Worm (Caenorhabditis elegans): ENCODE results near the gene K03A11.1.

K03A11.1 gene

DNA sequence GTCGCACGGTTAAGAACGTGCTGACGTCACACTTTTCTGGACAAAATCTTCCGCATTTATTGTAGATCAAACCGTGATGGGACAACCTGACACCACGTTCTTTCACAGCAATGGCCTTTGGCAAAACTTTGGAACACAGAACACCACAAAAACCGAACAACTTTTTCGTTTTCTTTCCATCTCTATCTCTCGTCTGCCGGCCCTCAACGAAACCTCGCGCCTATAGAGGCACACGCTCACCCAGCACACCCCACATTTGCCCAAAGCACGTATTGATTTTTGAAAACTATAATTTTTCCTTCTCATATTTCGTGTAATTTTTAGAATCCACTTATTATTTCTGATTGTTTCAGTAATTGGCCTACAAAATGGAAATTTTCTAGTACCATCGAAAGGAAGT, 9.7 kb upstream of the K03A11.1 start:
- TF ChIP-seq pha-4 (tag; optimal IDR thresholded peaks at IDR 0.05) (no peak), elt-1 (tag; optimal IDR thresholded peaks at IDR 0.05; ENCODE audit: borderline replicate concordance, insufficient read depth) (no peak), sem-2 (GFP tag; optimal IDR thresholded peaks at IDR 0.05) (no peak), elt-3 (tag; optimal IDR thresholded peaks at IDR 0.05) (no peak), nhr-76 (tag; optimal IDR thresholded peaks at IDR 0.05) (no peak), lin-32 (GFP tag; optimal IDR thresholded peaks at IDR 0.05) (no peak), ceh-43 (GFP tag; optimal IDR thresholded peaks at IDR 0.05) (no peak), mls-2 (tag; optimal IDR thresholded peaks at IDR 0.05) (no peak), tbx-8 (GFP tag; optimal IDR thresholded peaks at IDR 0.05) (no peak), zip-8 (tag; optimal IDR thresholded peaks at IDR 0.05) (no peak), cnd-1 (tag; optimal IDR thresholded peaks at IDR 0.05) (no peak), nhr-12 (tag; optimal IDR thresholded peaks at IDR 0.05) (no peak), sptf-1 (tag; optimal IDR thresholded peaks at IDR 0.05) (no peak), lin-13 (tag; optimal IDR thresholded peaks at IDR 0.05) (no peak), snpc-4 (tag; optimal IDR thresholded peaks at IDR 0.05) (no peak), ham-2 (GFP tag; optimal IDR thresholded peaks at IDR 0.05) (no peak), bed-3 (GFP tag; optimal IDR thresholded peaks at IDR 0.05) (no peak), flh-1 (GFP tag; optimal IDR thresholded peaks at IDR 0.05) (no peak), ztf-11 (tag; optimal IDR thresholded peaks at IDR 0.05) (no peak), ceh-39 (tag; optimal IDR thresholded peaks at IDR 0.05) (no peak)

DNA sequence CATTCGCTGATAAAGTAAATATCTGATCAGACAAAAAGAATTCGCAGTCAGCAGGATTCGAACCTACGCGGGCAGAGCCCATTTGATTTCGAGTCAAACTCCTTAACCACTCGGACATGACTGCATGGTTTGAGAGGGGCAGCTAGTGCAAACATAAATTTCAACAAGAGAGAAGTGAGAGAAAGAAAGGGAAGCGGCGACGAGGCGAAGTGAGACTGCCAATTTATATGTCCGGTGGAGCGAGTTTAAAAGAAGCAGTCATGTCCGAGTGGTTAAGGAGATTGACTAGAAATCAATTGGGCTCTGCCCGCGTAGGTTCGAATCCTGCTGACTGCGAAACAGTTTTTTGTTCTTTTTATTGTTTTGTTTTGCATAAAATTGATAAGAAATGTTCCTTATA, 5.2 kb upstream of the K03A11.1 start:
- TF ChIP-seq bed-3 (GFP tag; optimal IDR thresholded peaks at IDR 0.05), result peak; percentile 88
- TF ChIP-seq ces-1 (GFP tag; optimal IDR thresholded peaks at IDR 0.05), result peak; percentile 85
- peak; percentile 4 for TF ChIP-seq ztf-11 (tag; optimal IDR thresholded peaks at IDR 0.05)
- TF ChIP-seq ham-2 (GFP tag; optimal IDR thresholded peaks at IDR 0.05), result peak; percentile 80
- TF ChIP-seq lin-13 (tag; optimal IDR thresholded peaks at IDR 0.05), result peak; percentile 41
- peak; percentile 3 for TF ChIP-seq pha-4 (tag; optimal IDR thresholded peaks at IDR 0.05)
- TF ChIP-seq drap-1 (GFP tag; optimal IDR thresholded peaks at IDR 0.05), result peak; percentile 96
- TF ChIP-seq hlh-1 (tag; optimal IDR thresholded peaks at IDR 0.05), result peak; percentile 63
- TF ChIP-seq sptf-1 (tag; optimal IDR thresholded peaks at IDR 0.05), result peak; percentile 95
- TF ChIP-seq tbx-8 (GFP tag; optimal IDR thresholded peaks at IDR 0.05), result peak; percentile 56
- peak; percentile 54 for TF ChIP-seq elt-3 (tag; optimal IDR thresholded peaks at IDR 0.05)
- peak; percentile 94 for TF ChIP-seq unc-120 (tag; optimal IDR thresholded peaks at IDR 0.05; ENCODE audit: poor library complexity, severe bottlenecking)
- peak; percentile 88 for TF ChIP-seq lin-32 (GFP tag; optimal IDR thresholded peaks at IDR 0.05)
- peak; percentile 50 for TF ChIP-seq lsy-2 (tag; optimal IDR thresholded peaks at IDR 0.05)
- TF ChIP-seq sem-2 (GFP tag; optimal IDR thresholded peaks at IDR 0.05), result peak; percentile 72
- TF ChIP-seq nhr-28 (tag; optimal IDR thresholded peaks at IDR 0.05), result peak; percentile 59
- peak; percentile 42 for TF ChIP-seq unc-62 (GFP tag; optimal IDR thresholded peaks at IDR 0.05)
- TF ChIP-seq mep-1 (tag; optimal IDR thresholded peaks at IDR 0.05), result peak; percentile 63
- TF ChIP-seq ceh-43 (GFP tag; optimal IDR thresholded peaks at IDR 0.05), result peak; percentile 86
- peak; percentile 94 for TF ChIP-seq ceh-83 (GFP tag; optimal IDR thresholded peaks at IDR 0.05)
- peak; percentile 73 for TF ChIP-seq nhr-237 (tag; optimal IDR thresholded peaks at IDR 0.05)
- peak; percentile 81 for TF ChIP-seq cnd-1 (tag; optimal IDR thresholded peaks at IDR 0.05)
- TF ChIP-seq mls-2 (tag; optimal IDR thresholded peaks at IDR 0.05), result peak; percentile 96
- TF ChIP-seq M03D4.4 (tag; optimal IDR thresholded peaks at IDR 0.05), result peak; percentile 90
- TF ChIP-seq ceh-39 (tag; optimal IDR thresholded peaks at IDR 0.05), result peak; percentile 35
- TF ChIP-seq mab-5 (tag; optimal IDR thresholded peaks at IDR 0.05), result peak; percentile 29
- TF ChIP-seq flh-1 (GFP tag; optimal IDR thresholded peaks at IDR 0.05), result peak; percentile 85

DNA sequence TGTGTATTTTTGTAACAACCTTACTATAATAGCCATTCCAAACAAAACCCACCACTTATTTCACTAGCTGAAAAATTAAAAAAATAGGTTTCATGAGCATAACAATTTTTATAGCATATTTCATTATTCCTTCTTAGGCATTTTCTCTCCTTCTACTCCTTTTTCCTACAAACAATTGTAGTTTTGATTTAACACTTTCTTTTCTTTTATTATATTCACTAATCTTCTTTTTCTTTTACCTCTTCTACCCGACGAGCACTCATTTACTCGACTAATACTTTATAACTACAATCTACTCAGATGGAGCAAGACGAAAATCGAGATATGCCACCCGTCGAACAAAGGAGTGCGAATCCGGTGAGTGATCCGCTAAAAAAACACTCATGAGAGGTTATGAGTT, 3.2 kb upstream of the K03A11.1 start, which contains the start of gene C53C7.3:
Gene C53C7.3 (plus strand): TSS at position 301 of the 400 bp plus-strand sequence.
- TF ChIP-seq sem-2 (GFP tag; optimal IDR thresholded peaks at IDR 0.05), result no peak
- TF ChIP-seq ztf-11 (tag; optimal IDR thresholded peaks at IDR 0.05), result no peak
- TF ChIP-seq ceh-39 (tag; optimal IDR thresholded peaks at IDR 0.05), result no peak
- TF ChIP-seq unc-39 (tag; optimal IDR thresholded peaks at IDR 0.05), result no peak
- no peak for TF ChIP-seq hlh-1 (tag; optimal IDR thresholded peaks at IDR 0.05)
- no peak for TF ChIP-seq nhr-12 (tag; optimal IDR thresholded peaks at IDR 0.05)
- TF ChIP-seq elt-3 (tag; optimal IDR thresholded peaks at IDR 0.05), result no peak
- no peak for TF ChIP-seq mep-1 (tag; optimal IDR thresholded peaks at IDR 0.05)
- no peak for TF ChIP-seq bed-3 (GFP tag; optimal IDR thresholded peaks at IDR 0.05)
- TF ChIP-seq ces-1 (GFP tag; optimal IDR thresholded peaks at IDR 0.05), result no peak
- no peak for TF ChIP-seq sptf-1 (tag; optimal IDR thresholded peaks at IDR 0.05)
- TF ChIP-seq nhr-28 (tag; optimal IDR thresholded peaks at IDR 0.05), result no peak
- no peak for TF ChIP-seq M03D4.4 (tag; optimal IDR thresholded peaks at IDR 0.05)
- TF ChIP-seq flh-1 (GFP tag; optimal IDR thresholded peaks at IDR 0.05), result no peak
- TF ChIP-seq lin-32 (GFP tag; optimal IDR thresholded peaks at IDR 0.05), result no peak
- TF ChIP-seq nhr-237 (tag; optimal IDR thresholded peaks at IDR 0.05), result no peak
- no peak for TF ChIP-seq cnd-1 (tag; optimal IDR thresholded peaks at IDR 0.05)
- no peak for TF ChIP-seq blmp-1 (tag; optimal IDR thresholded peaks at IDR 0.05)
- no peak for TF ChIP-seq ceh-43 (GFP tag; optimal IDR thresholded peaks at IDR 0.05)
